Fruit fly (Drosophila melanogaster) whole organism, embryonic: Measurements from ENCODE around the gene CG18788.

Experiments
- Antp ChIP-seq: fragments of 200-800 bp; sonication (Bioruptor generic); optimal IDR thresholded peaks from 3 replicates; lab custom pipeline; 2016; ENCODE audit warnings: missing biosample characterization, missing genetic modification characterization
- Asciz ChIP-seq: fragments of 200-800 bp; sonication (Bioruptor generic); optimal IDR thresholded peaks from 2 replicates; lab custom pipeline; 2017; ENCODE audit warnings: missing biosample characterization, mild to moderate bottlenecking, missing genetic modification characterization, missing genetic modification reagents
- Atf-2 ChIP-seq: fragments of 200-800 bp; sonication (Bioruptor generic); optimal IDR thresholded peaks from 2 replicates; lab custom pipeline; 2016; ENCODE audit warnings: missing biosample characterization, missing genetic modification characterization
- B-H1 ChIP-seq: fragments of 200-800 bp; sonication (Bioruptor generic); IDR thresholded peaks from 3 replicates; pipeline ENCODE4 v1.3.6; 2022; ENCODE audit warnings: missing biosample characterization, missing genetic modification characterization
- CG10543 ChIP-seq: fragments of 200-800 bp; sonication (Bioruptor generic); optimal IDR thresholded peaks from 3 replicates; lab custom pipeline; 2017; ENCODE audit warnings: missing biosample characterization, mild to moderate bottlenecking, missing genetic modification characterization, moderate library complexity
- CG11504 ChIP-seq: fragments of 200-800 bp; sonication (Bioruptor generic); optimal IDR thresholded peaks from 3 replicates; lab custom pipeline; 2019; ENCODE audit warnings: missing biosample characterization, mild to moderate bottlenecking, missing genetic modification characterization, moderate library complexity
- CG13424 ChIP-seq: fragments of 200-800 bp; sonication (Bioruptor generic); optimal IDR thresholded peaks from 2 replicates; lab custom pipeline; 2019; ENCODE audit warnings: missing biosample characterization, mild to moderate bottlenecking, missing genetic modification characterization, moderate library complexity
- CG14441 ChIP-seq: fragments of 200-800 bp; sonication (Bioruptor generic); IDR thresholded peaks from 2 replicates; pipeline ENCODE4 v1.3.6; 2022; ENCODE audit warnings: missing biosample characterization, missing genetic modification characterization
- CG17802 ChIP-seq: fragments of 200-800 bp; sonication (Bioruptor generic); optimal IDR thresholded peaks from 2 replicates; lab custom pipeline; 2018; ENCODE audit warnings: missing biosample characterization, mild to moderate bottlenecking, missing genetic modification characterization, moderate library complexity
- CG34376 ChIP-seq: fragments of 200-800 bp; sonication (Bioruptor generic); optimal IDR thresholded peaks from 2 replicates; lab custom pipeline; 2018; ENCODE audit warnings: missing biosample characterization, mild to moderate bottlenecking, missing genetic modification characterization
- CG3838 ChIP-seq: fragments of 200-800 bp; sonication (Bioruptor generic); optimal IDR thresholded peaks from 3 replicates; lab custom pipeline; 2016; ENCODE audit warnings: missing biosample characterization, missing genetic modification characterization
- CG4360 ChIP-seq: fragments of 200-800 bp; sonication (Bioruptor generic); IDR thresholded peaks from 2 replicates; pipeline ENCODE4 v1.3.6; 2022; ENCODE audit warnings: missing biosample characterization, missing genetic modification characterization
- CG9727 ChIP-seq: fragments of 200-800 bp; sonication (Bioruptor generic); optimal IDR thresholded peaks from 3 replicates; lab custom pipeline; 2017; ENCODE audit warnings: missing biosample characterization, mild to moderate bottlenecking, missing genetic modification characterization
- CkIIα-i1 ChIP-seq: fragments of 200-800 bp; sonication (Bioruptor generic); IDR thresholded peaks from 2 replicates; pipeline ENCODE4 v1.3.6; 2022; ENCODE audit warnings: missing biosample characterization, missing genetic modification characterization
- Dbx ChIP-seq: fragments of 200-800 bp; sonication (Bioruptor generic); IDR thresholded peaks from 3 replicates; pipeline ENCODE4 v1.3.6; 2022; ENCODE audit warnings: missing biosample characterization, missing genetic modification characterization
- Dfd ChIP-seq, 2 experiments: fragments of >200 bp; optimal IDR thresholded peaks; 2 replicates each; lab custom pipeline; 2017; ENCODE audit warnings: missing biosample characterization in 2 of 2, missing genetic modification characterization in 2 of 2
- ERR ChIP-seq: fragments of 200-800 bp; sonication (Bioruptor generic); optimal IDR thresholded peaks from 2 replicates; lab custom pipeline; 2016; ENCODE audit warnings: missing biosample characterization, missing genetic modification characterization
- Gug ChIP-seq: fragments of 200-800 bp; sonication (Bioruptor generic); IDR thresholded peaks from 4 replicates; pipeline ENCODE4 v1.3.6; 2022; ENCODE audit warnings: missing biosample characterization, missing genetic modification characterization
- H15 ChIP-seq: fragments of 200-800 bp; sonication (Bioruptor generic); IDR thresholded peaks from 3 replicates; pipeline ENCODE4 v1.3.6; 2022; ENCODE audit warnings: missing biosample characterization, missing genetic modification characterization
- H2.0 ChIP-seq: fragments of 200-800 bp; sonication (Bioruptor generic); IDR thresholded peaks from 2 replicates; pipeline ENCODE4 v1.3.6; 2022; ENCODE audit warnings: missing biosample characterization, missing genetic modification characterization
- HLHmδ ChIP-seq: fragments of 200-800 bp; sonication (Bioruptor generic); optimal IDR thresholded peaks from 2 replicates; lab custom pipeline; 2018; ENCODE audit warnings: missing biosample characterization, mild to moderate bottlenecking, missing genetic modification characterization, moderate library complexity
- HmgZ ChIP-seq: fragments of 200-800 bp; sonication (Bioruptor generic); optimal IDR thresholded peaks from 2 replicates; lab custom pipeline; 2018; ENCODE audit warnings: missing biosample characterization, mild to moderate bottlenecking, missing genetic modification characterization
- Hr51 ChIP-seq, 2 experiments: fragments of 200-800 bp; sonication (Bioruptor generic); optimal IDR thresholded peaks; 2 replicates in 1 of 2; 3 replicates in 1 of 2; lab custom pipeline; 2016 to 2018; ENCODE audit warnings: missing biosample characterization in 2 of 2, missing genetic modification characterization in 2 of 2, mild to moderate bottlenecking in 1 of 2, moderate library complexity in 1 of 2
- Lhr ChIP-seq: fragments of 200-800 bp; sonication (Bioruptor generic); optimal IDR thresholded peaks from 3 replicates; lab custom pipeline; 2017; ENCODE audit warnings: mild to moderate bottlenecking, missing biosample characterization, missing genetic modification reagents, missing genetic modification characterization
- NC2α ChIP-seq: fragments of 200-800 bp; sonication (Bioruptor generic); optimal IDR thresholded peaks from 2 replicates; lab custom pipeline; 2016; ENCODE audit warnings: missing biosample characterization, missing genetic modification characterization
- Nf-YA ChIP-seq: fragments of 200-800 bp; sonication (Bioruptor generic); IDR thresholded peaks from 2 replicates; pipeline ENCODE4 v1.3.6; 2022; ENCODE audit warnings: missing biosample characterization, missing genetic modification characterization
- Nf-YC ChIP-seq: fragments of 200-800 bp; optimal IDR thresholded peaks from 3 replicates; lab custom pipeline; 2019; ENCODE audit warnings: missing biosample characterization, mild to moderate bottlenecking, missing genetic modification characterization, moderate library complexity
- Rfx ChIP-seq: fragments of 200-800 bp; sonication (Bioruptor generic); IDR thresholded peaks from 2 replicates; pipeline ENCODE4 v1.3.6; 2022; ENCODE audit warnings: missing biosample characterization, missing genetic modification characterization
- Side ChIP-seq: fragments of 200-800 bp; sonication (Bioruptor generic); optimal IDR thresholded peaks from 2 replicates; lab custom pipeline; 2016; ENCODE audit warnings: missing biosample characterization, missing genetic modification characterization
- Stat92E ChIP-seq, 3 experiments: fragments of >200 bp in 2 of 3; fragments of 200-800 bp in 1 of 3; sonication (Bioruptor generic) in 1 of 3; optimal IDR thresholded peaks; 2 replicates each; lab custom pipeline; 2017 to 2019; ENCODE audit warnings: missing biosample characterization in 3 of 3, missing genetic modification characterization in 3 of 3, mild to moderate bottlenecking in 1 of 3, moderate library complexity in 1 of 3
- Vsx1 ChIP-seq: fragments of 200-800 bp; sonication (Bioruptor generic); optimal IDR thresholded peaks from 2 replicates; lab custom pipeline; 2017; ENCODE audit warnings: missing biosample characterization, mild to moderate bottlenecking, missing genetic modification characterization, missing genetic modification reagents
- ac ChIP-seq: fragments of 200-800 bp; sonication (Bioruptor generic); optimal IDR thresholded peaks from 3 replicates; lab custom pipeline; 2017; ENCODE audit warnings: missing biosample characterization, mild to moderate bottlenecking, missing genetic modification characterization
- ase ChIP-seq: fragments of 200-800 bp; sonication (Bioruptor generic); IDR thresholded peaks from 3 replicates; pipeline ENCODE4 v1.3.6; 2022; ENCODE audit warnings: missing biosample characterization, missing genetic modification characterization
- chif ChIP-seq, 2 experiments: fragments of 200-800 bp; sonication (Bioruptor generic); optimal IDR thresholded peaks; 3 replicates each; lab custom pipeline; 2016; ENCODE audit warnings: missing biosample characterization in 2 of 2, missing genetic modification characterization in 2 of 2
- dm ChIP-seq: fragments of 200-800 bp; sonication (Bioruptor generic); optimal IDR thresholded peaks from 3 replicates; lab custom pipeline; 2016; ENCODE audit warnings: missing biosample characterization, missing genetic modification characterization
- ftz-f1 ChIP-seq: fragments of 200-800 bp; sonication (Bioruptor generic); optimal IDR thresholded peaks from 2 replicates; lab custom pipeline; 2016; ENCODE audit warnings: missing biosample characterization, missing genetic modification characterization
- gro ChIP-seq: fragments of 200-800 bp; sonication (Bioruptor generic); optimal IDR thresholded peaks from 2 replicates; lab custom pipeline; 2016; ENCODE audit warnings: missing biosample characterization, missing genetic modification characterization
- klu ChIP-seq: fragments of 200-800 bp; sonication (Bioruptor generic); IDR thresholded peaks from 2 replicates; pipeline ENCODE4 v1.3.6; 2022; ENCODE audit warnings: missing biosample characterization, missing genetic modification characterization
- nau ChIP-seq: fragments of 200-800 bp; sonication (Bioruptor generic); optimal IDR thresholded peaks from 3 replicates; lab custom pipeline; 2017; ENCODE audit warnings: missing biosample characterization, mild to moderate bottlenecking, missing genetic modification characterization, missing genetic modification reagents
- nerfin-1 ChIP-seq: fragments of 200-800 bp; sonication (Bioruptor generic); optimal IDR thresholded peaks from 3 replicates; lab custom pipeline; 2019; ENCODE audit warnings: missing biosample characterization, mild to moderate bottlenecking, missing genetic modification characterization, moderate library complexity
- nerfin-2 ChIP-seq: fragments of 200-800 bp; sonication (Bioruptor generic); IDR thresholded peaks from 2 replicates; pipeline ENCODE4 v1.3.6; 2022; ENCODE audit warnings: missing biosample characterization, missing genetic modification characterization; ENCODE audit not compliant: partially characterized antibody
- nom ChIP-seq: fragments of 200-800 bp; sonication (Bioruptor generic); optimal IDR thresholded peaks from 2 replicates; lab custom pipeline; 2017; ENCODE audit warnings: missing biosample characterization, missing genetic modification characterization, mild to moderate bottlenecking, moderate library complexity, missing genetic modification reagents
- odd ChIP-seq: fragments of 200-800 bp; sonication (Bioruptor generic); optimal IDR thresholded peaks from 2 replicates; lab custom pipeline; 2017; ENCODE audit warnings: missing biosample characterization, mild to moderate bottlenecking, missing genetic modification characterization
- onecut ChIP-seq: fragments of 200-800 bp; sonication (Bioruptor generic); IDR thresholded peaks from 2 replicates; pipeline ENCODE4 v1.3.6; 2022; ENCODE audit warnings: missing biosample characterization, missing genetic modification characterization
- ranshi ChIP-seq: fragments of 200-800 bp; sonication (Bioruptor generic); IDR thresholded peaks from 2 replicates; pipeline ENCODE4 v1.3.6; 2022; ENCODE audit warnings: missing biosample characterization, missing genetic modification characterization
- sd ChIP-seq: fragments of 200-800 bp; sonication (Bioruptor generic); optimal IDR thresholded peaks from 3 replicates; lab custom pipeline; 2018; ENCODE audit warnings: missing biosample characterization, mild to moderate bottlenecking, missing genetic modification characterization, moderate library complexity
- sug ChIP-seq: fragments of 200-800 bp; optimal IDR thresholded peaks from 2 replicates; lab custom pipeline; 2019; ENCODE audit warnings: missing biosample characterization, mild to moderate bottlenecking, missing genetic modification characterization, moderate library complexity
- trem ChIP-seq: fragments of 200-800 bp; optimal IDR thresholded peaks from 3 replicates; lab custom pipeline; 2019; ENCODE audit warnings: missing biosample characterization, mild to moderate bottlenecking, missing genetic modification characterization, moderate library complexity
- wor ChIP-seq: fragments of 200-800 bp; sonication (Bioruptor generic); IDR thresholded peaks from 2 replicates; pipeline ENCODE4 v1.3.6; 2022; ENCODE audit warnings: missing biosample characterization, missing genetic modification characterization

CG18788 gene

DNA sequence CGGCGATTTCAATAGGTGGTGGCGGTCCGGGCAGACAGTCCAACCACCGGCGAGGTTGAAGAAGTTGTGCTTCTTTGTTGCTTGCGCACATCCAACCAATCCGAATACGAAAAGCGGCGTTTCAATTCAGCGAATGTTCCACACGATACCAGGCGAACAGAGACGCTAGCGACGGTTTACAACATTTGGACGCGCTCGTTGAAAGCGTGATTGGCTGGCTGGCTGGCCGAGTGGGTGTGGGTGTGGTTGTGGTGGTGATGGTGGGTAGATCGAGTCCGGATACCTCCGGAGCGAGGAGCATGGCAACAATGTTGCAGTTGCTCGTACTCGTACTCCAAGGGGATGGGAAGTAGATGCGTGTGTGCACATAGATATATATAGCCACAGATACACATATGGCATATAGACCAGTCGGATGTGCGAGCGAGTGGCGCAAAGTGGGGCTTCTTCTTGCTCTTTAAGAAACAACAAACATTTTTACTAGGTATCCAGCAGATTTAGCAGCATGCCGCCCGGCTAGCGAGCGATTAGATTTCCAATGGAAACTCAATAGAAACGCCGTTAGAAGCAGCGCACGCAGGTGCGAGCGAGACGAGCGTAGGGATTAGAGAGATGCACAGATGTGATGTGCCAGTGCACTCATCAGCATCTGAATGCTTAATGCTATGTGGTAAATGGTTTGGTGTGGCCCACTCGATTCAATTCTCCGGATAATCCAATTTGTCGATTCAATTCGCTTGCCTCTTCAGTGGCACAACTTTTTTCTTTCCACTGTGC lies 23.7 kb upstream of the CG18788 start (continued):
- TF ChIP-seq Dfd (GFP tag; optimal IDR thresholded peaks at IDR 0.05; lab: Kevin White, UChicago): no peak
- TF ChIP-seq ERR (GFP tag; lab: Kevin White, UChicago): peak; percentile 21
- TF ChIP-seq trem (tag; lab: Kevin White, UChicago): peak; percentile 15
- TF ChIP-seq nau: peak; percentile 18
- TF ChIP-seq CG34376 (GFP tag; lab: Kevin White, UChicago): peak; percentile 98
- TF ChIP-seq Atf-2 (GFP tag; lab: Kevin White, UChicago): no peak
- peak; percentile 97 for TF ChIP-seq ftz-f1 (GFP tag; lab: Kevin White, UChicago)
- peak; percentile 68 for TF ChIP-seq HLHmδ (GFP tag; lab: Kevin White, UChicago)
- no peak for TF ChIP-seq Gug
- TF ChIP-seq nerfin-2 (GFP tag; lab: Robert Waterston, UW): no peak
- TF ChIP-seq dm (GFP tag; lab: Kevin White, UChicago): no peak
- no peak for TF ChIP-seq Dbx (GFP tag; lab: Robert Waterston, UW)
- no peak for TF ChIP-seq klu (GFP tag; lab: Robert Waterston, UW)
- no peak for TF ChIP-seq Rfx (GFP tag; lab: Robert Waterston, UW)
- peak; percentile 65 for TF ChIP-seq nom (GFP tag; lab: Kevin White, UChicago)
- TF ChIP-seq onecut (GFP tag; lab: Robert Waterston, UW): peak; percentile 63
- TF ChIP-seq gro (GFP tag; lab: Kevin White, UChicago): peak; percentile 53
- no peak for TF ChIP-seq Nf-YA (GFP tag; lab: Robert Waterston, UW)
- peak; percentile 99 for TF ChIP-seq CG11504 (tag; lab: Kevin White, UChicago)
- peak in 1 of 3 experiments; percentile 13 for TF ChIP-seq Stat92E (GFP tag; optimal IDR thresholded peaks at IDR 0.05; lab: Kevin White, UChicago)
- peak; percentile 14 for TF ChIP-seq ac (GFP tag; lab: Kevin White, UChicago)
- peak; percentile 12 for TF ChIP-seq Asciz
- TF ChIP-seq H2.0 (GFP tag; lab: Robert Waterston, UW): no peak
- no peak for TF ChIP-seq B-H1 (GFP tag; lab: Robert Waterston, UW)
- TF ChIP-seq sug (tag; lab: Kevin White, UChicago): peak; percentile 91
- peak; percentile 98 for TF ChIP-seq Lhr (GFP tag; lab: Kevin White, UChicago)
- TF ChIP-seq Side (GFP tag; lab: Kevin White, UChicago): peak; percentile 56
- no peak for TF ChIP-seq Antp (GFP tag; lab: Kevin White, UChicago)
- TF ChIP-seq CG4360 (GFP tag; lab: Robert Waterston, UW): no peak
- TF ChIP-seq HmgZ (tag; lab: Kevin White, UChicago): peak; percentile 76
- TF ChIP-seq NC2α (GFP tag; lab: Kevin White, UChicago): no peak
- TF ChIP-seq Hr51 (GFP tag; optimal IDR thresholded peaks at IDR 0.05; lab: Kevin White, UChicago): peak in 1 of 2 experiments; percentile 44
- TF ChIP-seq Nf-YC (tag; lab: Kevin White, UChicago): peak; percentile 100
- no peak for TF ChIP-seq CG14441 (GFP tag; lab: Robert Waterston, UW)
- no peak for TF ChIP-seq sd (tag; lab: Kevin White, UChicago)
- peak; percentile 69 for TF ChIP-seq CG9727 (GFP tag; lab: Kevin White, UChicago)
- TF ChIP-seq H15 (GFP tag; lab: Robert Waterston, UW): no peak
- no peak for TF ChIP-seq wor (GFP tag; lab: Robert Waterston, UW)
- TF ChIP-seq CG3838 (GFP tag; lab: Kevin White, UChicago): peak; percentile 98
- peak; percentile 96 for TF ChIP-seq CG10543 (GFP tag; lab: Kevin White, UChicago)
- TF ChIP-seq odd (GFP tag; lab: Kevin White, UChicago): peak; percentile 74
- TF ChIP-seq nerfin-1 (tag; lab: Kevin White, UChicago): no peak
- no peak for TF ChIP-seq CG13424 (tag; lab: Kevin White, UChicago)
- TF ChIP-seq CkIIα-i1 (GFP tag; lab: Robert Waterston, UW): no peak
- no peak for TF ChIP-seq ranshi (GFP tag; lab: Robert Waterston, UW)
- peak; percentile 43 for TF ChIP-seq Vsx1
- no peak for TF ChIP-seq ase
- TF ChIP-seq chif (GFP tag; optimal IDR thresholded peaks at IDR 0.05; lab: Kevin White, UChicago): no peak
- TF ChIP-seq CG17802: peak; percentile 15
